Fruit fly (Drosophila melanogaster) whole organism, prepupa: ENCODE measurements around the gene Gdh.
A peak's percentile ranks its signal among the peaks of the same experiment; 100 is the strongest.

Experiments used
- CG4318 ChIP-seq: fragments of 200-800 bp; sonication (Bioruptor generic); optimal IDR thresholded peaks from 3 replicates; lab custom pipeline; 2017; ENCODE audit warnings: missing biosample characterization, mild to moderate bottlenecking, missing genetic modification characterization
- CG6808 ChIP-seq: fragments of 200-800 bp; sonication (Bioruptor generic); optimal IDR thresholded peaks from 3 replicates; lab custom pipeline; 2017; ENCODE audit warnings: missing biosample characterization, missing genetic modification characterization, mild to moderate bottlenecking, moderate library complexity, missing genetic modification reagents
- CG8632 ChIP-seq: fragments of 200-800 bp; sonication (Bioruptor generic); optimal IDR thresholded peaks from 3 replicates; lab custom pipeline; 2016; ENCODE audit warnings: missing biosample characterization, missing genetic modification characterization
- Hr38 ChIP-seq: sonication (Bioruptor generic); optimal IDR thresholded peaks from 2 replicates; lab custom pipeline; 2016; ENCODE audit warnings: missing biosample characterization, missing genetic modification characterization
- OdsH ChIP-seq: fragments of 200-800 bp; sonication (Bioruptor generic); optimal IDR thresholded peaks from 3 replicates; lab custom pipeline; 2016; ENCODE audit warnings: missing biosample characterization, missing genetic modification characterization
- Sox15 ChIP-seq: fragments of 200-800 bp; sonication (Bioruptor generic); optimal IDR thresholded peaks from 3 replicates; lab custom pipeline; 2016; ENCODE audit warnings: missing biosample characterization, missing genetic modification characterization
- pdm3 ChIP-seq: fragments of 200-800 bp; sonication (Bioruptor generic); optimal IDR thresholded peaks from 3 replicates; lab custom pipeline; 2016; ENCODE audit warnings: missing biosample characterization, missing genetic modification characterization
- svp ChIP-seq: fragments of 200-800 bp; sonication (Bioruptor generic); peaks from one replicate; lab custom pipeline; 2016; ENCODE audit warnings: missing biosample characterization, missing genetic modification characterization

DNA sequence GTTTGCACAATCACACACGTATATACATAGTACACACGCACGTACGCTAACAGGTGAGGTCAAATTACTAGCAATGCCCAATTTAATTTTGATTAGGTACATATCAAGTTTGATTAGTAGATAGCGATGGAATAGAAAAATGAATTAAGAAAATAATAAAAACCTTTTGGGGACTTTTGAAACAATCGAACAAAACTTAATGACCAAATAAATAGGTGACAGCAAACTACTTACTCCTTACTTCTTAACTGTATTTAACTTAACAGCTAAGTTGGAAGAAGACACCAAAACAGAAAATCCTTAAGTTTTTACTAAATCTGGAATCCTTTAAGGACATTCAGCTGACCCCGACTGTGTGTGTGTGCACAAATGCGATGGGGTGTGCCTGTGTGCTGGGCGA is 40.9 kb downstream of the Gdh start:
- TF ChIP-seq CG4318 (GFP tag; lab: Kevin White, UChicago) (no peak), CG6808 (no peak), OdsH (GFP tag; lab: Kevin White, UChicago) (no peak), pdm3 (GFP tag; lab: Kevin White, UChicago) (no peak), CG8632 (GFP tag; lab: Kevin White, UChicago) (peak; percentile 15), Hr38 (GFP tag; lab: Kevin White, UChicago) (no peak), Sox15 (GFP tag; lab: Kevin White, UChicago) (no peak), svp (GFP tag; lab: Kevin White, UChicago) (no peak)
